Fruit fly (Drosophila melanogaster) S2 (cell line): ENCODE data around the gene CG2767.

Experiments
- CG8478 ChIP-seq: fragments of >200 bp; optimal IDR thresholded peaks from 2 replicates; lab custom pipeline; 2018
- CTCF ChIP-seq, 2 experiments: fragments of >200 bp; optimal IDR thresholded peaks; 2 replicates each; lab custom pipeline; 2018

CG2767 gene

dm6 chr3R:7977011-7977925 lies 30.6 kb downstream of the CG2767 start:
- peak in 1 of 2 experiments; percentile 50 for TF ChIP-seq CTCF (optimal IDR thresholded peaks at IDR 0.05; lab: Kevin White, UChicago)
- no peak for TF ChIP-seq CG8478 (lab: Kevin White, UChicago)

DNA sequence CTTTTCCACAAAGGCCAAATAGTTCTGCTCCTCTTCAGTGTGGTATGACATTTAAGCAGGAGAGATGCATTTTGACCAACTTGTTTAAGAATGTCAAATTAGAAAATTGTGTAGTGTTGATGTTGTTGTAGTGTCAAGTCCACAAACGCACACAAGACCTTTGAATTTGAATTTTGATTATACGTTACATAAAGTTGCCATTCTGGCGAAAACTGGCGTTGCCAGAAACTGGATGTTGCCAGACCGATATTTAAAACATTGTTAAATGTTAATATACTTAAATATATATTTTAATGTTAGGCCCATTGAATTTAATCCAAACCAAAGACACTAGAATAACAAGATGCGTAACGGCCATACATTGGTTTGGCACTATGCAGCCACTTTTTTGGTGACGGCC lies 34.9 kb downstream of the CG2767 start:
- TF ChIP-seq CG8478 (lab: Kevin White, UChicago) (no peak), CTCF (optimal IDR thresholded peaks at IDR 0.05; lab: Kevin White, UChicago) (no peak)

DNA sequence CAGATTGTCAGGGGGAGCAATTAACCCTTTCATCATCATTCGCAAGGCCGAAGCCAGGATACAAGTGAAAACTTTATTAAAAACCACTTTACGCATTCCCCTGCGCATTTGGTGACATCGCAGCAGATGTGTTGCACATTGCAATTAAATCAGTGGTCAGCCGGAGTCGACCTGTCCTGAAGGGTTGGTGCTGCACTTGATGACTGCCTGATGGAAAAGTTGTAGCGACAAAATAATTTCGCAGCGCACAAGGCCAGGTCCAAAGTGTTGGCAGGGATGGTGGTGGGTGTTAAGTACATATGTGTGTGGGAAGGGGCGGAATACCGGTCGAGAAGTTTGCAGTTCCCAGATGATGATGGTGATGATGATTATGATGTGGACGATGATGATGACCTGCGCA lies 35.7 kb downstream of the CG2767 start:
- TF ChIP-seq CTCF (optimal IDR thresholded peaks at IDR 0.05; lab: Kevin White, UChicago), result no peak
- no peak for TF ChIP-seq CG8478 (lab: Kevin White, UChicago)

DNA sequence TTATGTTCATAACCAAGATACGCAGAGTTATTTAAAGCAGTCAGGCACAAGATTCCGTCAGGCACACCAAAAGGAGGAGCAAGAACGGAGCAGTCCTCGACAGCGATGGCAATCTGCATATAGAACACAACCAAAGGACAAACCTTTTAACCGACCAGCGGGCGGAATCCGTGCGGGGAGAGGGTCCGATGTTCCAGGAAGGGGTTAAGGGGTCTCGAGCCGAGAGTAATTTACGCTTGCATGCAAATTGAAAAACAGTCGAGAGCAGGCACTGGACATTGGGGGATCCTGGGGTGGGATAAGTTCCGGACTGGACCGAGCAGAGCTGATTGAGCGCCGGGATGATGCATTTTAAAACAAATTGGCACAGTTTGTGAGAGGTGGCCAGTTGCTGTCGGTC lies 37.3 kb downstream of the CG2767 start:
- no peak for TF ChIP-seq CG8478 (lab: Kevin White, UChicago)
- no peak for TF ChIP-seq CTCF (optimal IDR thresholded peaks at IDR 0.05; lab: Kevin White, UChicago)

DNA sequence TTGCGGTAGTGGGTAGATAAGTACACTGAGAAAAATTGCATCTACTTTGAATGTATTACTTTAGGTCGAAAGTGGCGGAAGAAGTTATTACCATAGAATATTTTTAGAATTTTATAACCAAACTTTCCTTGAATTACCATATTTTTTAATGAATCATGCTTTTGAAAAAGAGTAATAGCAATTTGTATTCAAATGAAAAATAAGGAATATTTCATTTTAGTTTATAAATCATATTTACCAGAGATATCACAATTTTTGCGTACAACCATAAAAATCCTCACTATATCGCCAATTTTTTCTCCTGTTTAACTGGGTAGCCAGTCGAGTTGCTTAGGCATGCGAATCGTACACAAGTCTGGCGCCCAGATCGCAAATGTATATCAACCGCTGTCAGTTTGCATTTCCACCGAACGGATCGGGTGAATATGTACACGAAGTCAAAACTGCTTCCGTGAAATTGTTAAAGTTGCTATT lies 38.2 kb downstream of the CG2767 start:
- TF ChIP-seq CG8478 (lab: Kevin White, UChicago) (no peak), CTCF (optimal IDR thresholded peaks at IDR 0.05; lab: Kevin White, UChicago) (no peak)

- TF ChIP-seq CG8478 (lab: Kevin White, UChicago) (no peak), CTCF (optimal IDR thresholded peaks at IDR 0.05; lab: Kevin White, UChicago) (no peak)
Measured at dm6 chr3R:7968958-7969701, 38.8 kb downstream of the CG2767 start.

- no peak for TF ChIP-seq CG8478 (lab: Kevin White, UChicago)
- no peak for TF ChIP-seq CTCF (optimal IDR thresholded peaks at IDR 0.05; lab: Kevin White, UChicago)
Measured at dm6 chr3R:7967801-7968200, 40.1 kb downstream of the CG2767 start.

- TF ChIP-seq CTCF (optimal IDR thresholded peaks at IDR 0.05; lab: Kevin White, UChicago) (no peak), CG8478 (lab: Kevin White, UChicago) (no peak)
Measured at dm6 chr3R:7967347-7967746, 40.6 kb downstream of the CG2767 start, which contains the start of gene dsx. TSS of gene dsx (minus strand) at chr3R:7967408.

DNA sequence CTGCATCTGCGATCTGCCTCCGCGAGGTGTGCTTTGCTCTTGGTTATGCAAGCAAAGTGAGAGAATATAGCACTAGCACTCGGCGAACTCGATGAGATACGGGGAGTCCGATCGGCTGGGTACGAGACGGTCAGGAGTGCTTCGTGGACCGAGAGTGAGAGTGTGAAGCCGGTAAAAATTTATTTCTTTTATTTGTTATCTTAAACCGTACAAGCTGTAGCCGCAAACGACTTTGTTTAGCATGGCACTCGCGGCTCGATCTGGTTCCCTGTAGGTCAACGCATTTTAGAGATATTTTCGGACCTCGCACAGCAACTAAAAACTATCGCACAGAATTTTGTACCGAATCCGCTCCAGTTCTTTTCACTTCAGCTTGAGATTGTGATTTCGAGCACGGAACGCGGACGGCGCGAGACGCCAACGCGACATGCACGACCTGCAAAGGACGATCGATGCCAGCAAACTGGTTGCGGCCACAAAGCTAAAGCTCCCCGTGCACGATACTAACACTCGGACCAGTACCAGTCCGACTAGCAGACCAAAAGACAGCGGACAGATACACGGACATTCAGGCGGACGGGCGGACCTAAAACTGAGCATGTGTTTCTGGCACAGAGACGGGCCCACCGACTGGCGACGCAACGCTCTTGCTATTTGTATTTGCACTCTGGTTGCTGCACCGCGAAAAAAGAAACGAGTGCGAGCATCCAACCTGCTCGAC lies 41.2 kb downstream of the CG2767 start:
- TF ChIP-seq CG8478 (lab: Kevin White, UChicago), result no peak
- no peak for TF ChIP-seq CTCF (optimal IDR thresholded peaks at IDR 0.05; lab: Kevin White, UChicago)

DNA sequence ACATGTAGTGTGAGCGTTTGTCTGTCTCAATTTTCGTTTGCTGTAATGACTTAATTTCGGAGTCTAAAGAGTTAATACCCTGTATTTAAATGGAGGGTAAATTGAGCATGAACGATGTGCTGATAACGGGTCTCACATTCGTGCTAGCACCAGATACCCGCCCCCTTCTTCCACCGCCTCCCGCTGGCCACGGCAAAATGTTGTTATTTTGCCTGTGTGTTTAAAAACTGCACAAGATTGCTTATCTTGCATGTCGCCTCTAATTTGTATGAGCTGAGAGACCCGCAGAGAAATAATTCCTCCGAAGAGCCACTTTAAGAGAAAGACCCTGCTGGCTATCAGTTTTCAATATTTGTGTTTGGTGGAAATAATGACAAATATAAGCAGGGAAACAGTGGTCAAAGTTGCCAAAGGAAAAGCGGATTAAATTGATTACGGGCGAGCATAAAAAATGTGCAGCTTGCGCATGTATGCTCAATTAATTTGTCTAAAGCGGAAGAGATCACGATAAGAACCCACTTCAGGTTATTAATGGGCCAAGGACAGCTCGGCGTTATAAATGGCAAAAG lies 43.1 kb downstream of the CG2767 start:
- no peak for TF ChIP-seq CTCF (optimal IDR thresholded peaks at IDR 0.05; lab: Kevin White, UChicago)
- no peak for TF ChIP-seq CG8478 (lab: Kevin White, UChicago)

dm6 chr3R:7963495-7964132 lies 44.3 kb downstream of the CG2767 start:
- TF ChIP-seq CTCF (optimal IDR thresholded peaks at IDR 0.05; lab: Kevin White, UChicago) (no peak), CG8478 (lab: Kevin White, UChicago) (no peak)

DNA sequence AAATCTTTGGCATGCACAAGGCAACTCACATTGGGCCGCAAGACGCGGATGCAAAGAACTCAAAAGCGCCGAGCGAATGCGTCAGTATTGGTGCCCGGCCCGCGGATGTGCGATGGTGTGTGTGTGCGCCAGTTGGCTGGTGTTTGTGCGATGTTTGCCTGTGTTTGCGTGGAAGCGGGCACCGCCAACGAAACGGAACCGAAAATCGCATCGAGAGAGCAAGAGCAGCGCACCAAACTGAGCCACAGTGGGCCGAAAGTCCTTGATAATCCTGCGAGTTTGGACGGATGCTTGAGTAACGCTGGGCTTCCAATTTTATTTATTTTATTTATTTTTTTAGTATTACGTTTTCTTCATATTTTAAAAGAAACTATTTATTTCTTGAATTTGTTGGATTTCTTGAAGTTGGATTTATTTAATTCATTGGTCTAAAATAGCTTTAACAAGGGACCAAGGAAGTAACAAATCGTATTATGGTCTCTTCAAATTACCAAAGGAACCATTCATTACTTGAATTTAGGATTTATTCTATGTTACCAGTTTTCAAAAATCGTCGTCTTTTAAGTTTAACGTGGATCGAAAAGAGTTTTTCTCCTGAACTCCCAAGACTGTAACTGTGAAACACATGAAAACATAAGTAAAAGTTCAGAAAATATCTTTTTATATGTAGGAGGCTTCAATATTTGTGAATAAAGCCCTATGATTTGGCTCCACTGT lies 45.0 kb downstream of the CG2767 start:
- no peak for TF ChIP-seq CTCF (optimal IDR thresholded peaks at IDR 0.05; lab: Kevin White, UChicago)
- no peak for TF ChIP-seq CG8478 (lab: Kevin White, UChicago)

dm6 chr3R:7961348-7961747 lies 46.6 kb downstream of the CG2767 start:
- TF ChIP-seq CG8478 (lab: Kevin White, UChicago), result no peak
- no peak for TF ChIP-seq CTCF (optimal IDR thresholded peaks at IDR 0.05; lab: Kevin White, UChicago)
